Worm (Caenorhabditis elegans) whole organism, young adult: ENCODE results near the gene dpf-1.

Experiments
- B0261.1 ChIP-seq: sonication (generic microtip); optimal IDR thresholded peaks from 2 replicates; lab custom pipeline; 2016; ENCODE audit warnings: mild to moderate bottlenecking, missing genetic modification characterization, moderate library complexity, missing compliant biosample characterization
- C17E4.6 ChIP-seq: fragments of 200-800 bp; sonication (Bioruptor generic); IDR thresholded peaks from 2 replicates; pipeline ENCODE4 v1.3.6; 2022; ENCODE audit warnings: missing genetic modification reagents, missing genetic modification characterization, missing compliant biosample characterization
- F22D6.2 ChIP-seq: sonication (generic microtip); optimal IDR thresholded peaks from 2 replicates; lab custom pipeline; 2016; ENCODE audit warnings: mild to moderate bottlenecking, missing genetic modification characterization, missing compliant biosample characterization
- F37B4.10 ChIP-seq: fragments of 200-800 bp; sonication (Bioruptor generic); IDR thresholded peaks from 2 replicates; pipeline ENCODE4 v1.3.6; 2022; ENCODE audit warnings: missing genetic modification characterization, missing compliant biosample characterization
- Y67H2A.10 ChIP-seq: fragments of 200-800 bp; sonication (Bioruptor generic); conservative IDR thresholded peaks from 2 replicates; pipeline ENCODE4 v1.3.6; 2022; ENCODE audit warnings: missing genetic modification reagents, missing genetic modification characterization, missing compliant biosample characterization
- Y95B8A.8 ChIP-seq: fragments of 200-800 bp; sonication (Bioruptor generic); IDR thresholded peaks from 2 replicates; pipeline ENCODE4 v1.3.6; 2022; ENCODE audit warnings: missing genetic modification reagents, missing genetic modification characterization, missing compliant biosample characterization
- ama-1 ChIP-seq, 3 experiments: fragments of 150-350 bp in 1 of 3; sonication (generic microtip) in 2 of 3; optimal IDR thresholded peaks; 2 replicates each; lab custom pipeline; 2014 to 2018; ENCODE audit warnings: missing biosample characterization in 2 of 3, missing genetic modification characterization in 2 of 3, missing genetic modification reagents in 2 of 3
- aptf-3 ChIP-seq: fragments of 200-800 bp; sonication (Bioruptor generic); IDR thresholded peaks from 2 replicates; pipeline ENCODE4 v1.3.6; 2022; ENCODE audit warnings: missing genetic modification characterization, missing compliant biosample characterization
- athp-1 ChIP-seq: sonication (generic microtip); optimal IDR thresholded peaks from 2 replicates; lab custom pipeline; 2017; ENCODE audit warnings: mild to moderate bottlenecking, missing genetic modification characterization, missing compliant biosample characterization
- attf-6 ChIP-seq: fragments of 200-800 bp; sonication (Bioruptor generic); IDR thresholded peaks from 2 replicates; pipeline ENCODE4 v1.3.6; 2022; ENCODE audit warnings: missing genetic modification reagents, missing genetic modification characterization, missing compliant biosample characterization
- cebp-2 ChIP-seq: fragments of 200-800 bp; sonication (Bioruptor generic); IDR thresholded peaks from 2 replicates; pipeline ENCODE4 v1.3.6; 2022; ENCODE audit warnings: missing genetic modification characterization, missing compliant biosample characterization
- ceh-100 ChIP-seq: fragments of 200-800 bp; sonication (Bioruptor generic); IDR thresholded peaks from 2 replicates; pipeline ENCODE4 v1.3.6; 2022; ENCODE audit warnings: missing genetic modification reagents, missing genetic modification characterization, missing compliant biosample characterization
- ceh-27 ChIP-seq: fragments of 200-800 bp; sonication (Bioruptor generic); optimal IDR thresholded peaks from 2 replicates; lab custom pipeline; 2018; ENCODE audit warnings: mild to moderate bottlenecking, missing genetic modification characterization, moderate library complexity, missing compliant biosample characterization
- ceh-40 ChIP-seq: fragments of 200-800 bp; sonication (Bioruptor generic); IDR thresholded peaks from 2 replicates; pipeline ENCODE4 v1.3.6; 2022; ENCODE audit warnings: missing genetic modification characterization, missing compliant biosample characterization
- chd-7 ChIP-seq: sonication (generic microtip); optimal IDR thresholded peaks from 2 replicates; lab custom pipeline; 2016; ENCODE audit warnings: mild to moderate bottlenecking, missing genetic modification characterization, moderate library complexity, missing compliant biosample characterization
- dox-1 ChIP-seq: fragments of 200-800 bp; sonication (Bioruptor generic); IDR thresholded peaks from 2 replicates; pipeline ENCODE4 v1.3.6; 2022; ENCODE audit warnings: missing genetic modification reagents, missing genetic modification characterization, missing compliant biosample characterization
- dpff-1 ChIP-seq: sonication (generic microtip); optimal IDR thresholded peaks from 2 replicates; lab custom pipeline; 2017; ENCODE audit warnings: mild to moderate bottlenecking, missing genetic modification characterization, missing compliant biosample characterization
- dpl-1 ChIP-seq: fragments of 150-350 bp; optimal IDR thresholded peaks from 2 replicates; lab custom pipeline; 2014; ENCODE audit warnings: missing biosample characterization, missing genetic modification reagents, missing genetic modification characterization
- efl-1 ChIP-seq: fragments of 150-350 bp; optimal IDR thresholded peaks from 2 replicates; lab custom pipeline; 2014; ENCODE audit warnings: missing biosample characterization, missing genetic modification reagents, missing genetic modification characterization
- egrh-3 ChIP-seq: fragments of 200-800 bp; sonication (Bioruptor generic); IDR thresholded peaks from 2 replicates; pipeline ENCODE4 v1.3.6; 2022; ENCODE audit warnings: missing genetic modification reagents, missing genetic modification characterization, missing compliant biosample characterization
- ekl-4 ChIP-seq: fragments of 200-800 bp; sonication (Bioruptor generic); IDR thresholded peaks from 2 replicates; pipeline ENCODE4 v1.3.6; 2022; ENCODE audit warnings: missing genetic modification reagents, missing genetic modification characterization, missing compliant biosample characterization
- hmg-20 ChIP-seq: fragments of 200-800 bp; sonication (Bioruptor generic); IDR thresholded peaks from 2 replicates; pipeline ENCODE4 v1.3.6; 2022; ENCODE audit warnings: missing genetic modification reagents, missing genetic modification characterization, missing compliant biosample characterization
- lin-54 ChIP-seq: fragments of 200-800 bp; sonication (Bioruptor generic); optimal IDR thresholded peaks from 2 replicates; lab custom pipeline; 2018; ENCODE audit warnings: mild to moderate bottlenecking, missing genetic modification characterization, missing compliant biosample characterization
- lir-1 ChIP-seq: fragments of 200-800 bp; sonication (Bioruptor generic); conservative IDR thresholded peaks from 2 replicates; pipeline ENCODE4 v1.3.6; 2022; ENCODE audit warnings: missing genetic modification reagents, missing genetic modification characterization, missing compliant biosample characterization
- lsl-1 ChIP-seq: fragments of 200-800 bp; sonication (Bioruptor generic); optimal IDR thresholded peaks from 2 replicates; lab custom pipeline; 2018; ENCODE audit warnings: mild to moderate bottlenecking, missing genetic modification characterization, moderate library complexity, missing compliant biosample characterization
- lsy-27 ChIP-seq: sonication (generic microtip); optimal IDR thresholded peaks from 2 replicates; lab custom pipeline; 2017; ENCODE audit warnings: missing genetic modification characterization, mild to moderate bottlenecking, missing compliant biosample characterization, antibody characterized with exemption, missing genotype, borderline replicate concordance; ENCODE audit not compliant: insufficient read depth
- mel-28 ChIP-seq: sonication (generic microtip); optimal IDR thresholded peaks from 2 replicates; lab custom pipeline; 2016; ENCODE audit warnings: borderline replicate concordance, mild to moderate bottlenecking, missing genetic modification characterization, missing compliant biosample characterization
- mes-4 ChIP-seq: sonication (generic microtip); optimal IDR thresholded peaks from 2 replicates; lab custom pipeline; 2016; ENCODE audit warnings: missing genotype, missing genetic modification characterization, missing compliant biosample characterization
- nfyb-1 ChIP-seq: fragments of 200-800 bp; sonication (Bioruptor generic); IDR thresholded peaks from 2 replicates; pipeline ENCODE4 v1.3.6; 2022; ENCODE audit warnings: missing genetic modification reagents, missing genetic modification characterization, missing compliant biosample characterization
- nhr-90 ChIP-seq: sonication (generic microtip); optimal IDR thresholded peaks from 2 replicates; lab custom pipeline; 2016; ENCODE audit warnings: missing genotype, mild to moderate bottlenecking, missing genetic modification characterization, missing compliant biosample characterization
- rcor-1 ChIP-seq: fragments of 200-800 bp; sonication (Bioruptor generic); IDR thresholded peaks from 2 replicates; pipeline ENCODE4 v1.3.6; 2022; ENCODE audit warnings: missing genetic modification reagents, missing genetic modification characterization, missing compliant biosample characterization
- repo-1 ChIP-seq: sonication (generic microtip); optimal IDR thresholded peaks from 2 replicates; lab custom pipeline; 2017; ENCODE audit warnings: mild to moderate bottlenecking, missing genetic modification characterization, missing compliant biosample characterization
- sea-2 ChIP-seq: fragments of 200-800 bp; sonication (Bioruptor generic); IDR thresholded peaks from 2 replicates; pipeline ENCODE4 v1.3.6; 2022; ENCODE audit warnings: missing genetic modification characterization, missing compliant biosample characterization
- snpc-1.1 ChIP-seq: sonication (generic microtip); optimal IDR thresholded peaks from 2 replicates; lab custom pipeline; 2017; ENCODE audit warnings: missing genetic modification characterization, mild to moderate bottlenecking, missing compliant biosample characterization, antibody characterized with exemption, moderate library complexity, missing genotype, missing genetic modification reagents; ENCODE audit not compliant: insufficient read depth
- snpc-3.4 ChIP-seq: sonication (generic microtip); optimal IDR thresholded peaks from 2 replicates; lab custom pipeline; 2017; ENCODE audit warnings: missing genetic modification characterization, mild to moderate bottlenecking, missing compliant biosample characterization, antibody characterized with exemption, moderate library complexity, missing genotype, missing genetic modification reagents
- somi-1 ChIP-seq: fragments of 200-800 bp; sonication (Bioruptor generic); optimal IDR thresholded peaks from 2 replicates; lab custom pipeline; 2018; ENCODE audit warnings: mild to moderate bottlenecking, missing genetic modification characterization, missing compliant biosample characterization
- tbx-9 ChIP-seq: sonication (generic microtip); optimal IDR thresholded peaks from 2 replicates; lab custom pipeline; 2016; ENCODE audit warnings: borderline replicate concordance, missing genetic modification characterization, inconsistent platforms, missing compliant biosample characterization
- unc-62 ChIP-seq: fragments of 150-350 bp; optimal IDR thresholded peaks from 2 replicates; lab custom pipeline; 2014; ENCODE audit warnings: missing biosample characterization, missing genetic modification reagents, missing genetic modification characterization
- xnd-1 ChIP-seq: sonication (generic microtip); optimal IDR thresholded peaks from 2 replicates; lab custom pipeline; 2016; ENCODE audit warnings: missing genotype, missing genetic modification reagents, missing genetic modification characterization, missing compliant biosample characterization
- zfh-2 ChIP-seq: fragments of 200-800 bp; sonication (Bioruptor generic); conservative IDR thresholded peaks from 2 replicates; pipeline ENCODE4 v1.3.6; 2022; ENCODE audit warnings: missing genetic modification reagents, missing genetic modification characterization, missing compliant biosample characterization
- ztf-18 ChIP-seq: sonication (generic microtip); optimal IDR thresholded peaks from 2 replicates; lab custom pipeline; 2016; ENCODE audit warnings: missing genotype, mild to moderate bottlenecking, missing genetic modification characterization, missing compliant biosample characterization
- ztf-3 ChIP-seq: fragments of 200-800 bp; sonication (Bioruptor generic); optimal IDR thresholded peaks from 2 replicates; lab custom pipeline; 2018; ENCODE audit warnings: mild to moderate bottlenecking, missing genetic modification characterization, missing compliant biosample characterization
- ztf-6 ChIP-seq: fragments of 200-800 bp; sonication (Bioruptor generic); IDR thresholded peaks from 2 replicates; pipeline ENCODE4 v1.3.6; 2022; ENCODE audit warnings: missing genetic modification reagents, missing genetic modification characterization, missing compliant biosample characterization

dpf-1 gene

DNA sequence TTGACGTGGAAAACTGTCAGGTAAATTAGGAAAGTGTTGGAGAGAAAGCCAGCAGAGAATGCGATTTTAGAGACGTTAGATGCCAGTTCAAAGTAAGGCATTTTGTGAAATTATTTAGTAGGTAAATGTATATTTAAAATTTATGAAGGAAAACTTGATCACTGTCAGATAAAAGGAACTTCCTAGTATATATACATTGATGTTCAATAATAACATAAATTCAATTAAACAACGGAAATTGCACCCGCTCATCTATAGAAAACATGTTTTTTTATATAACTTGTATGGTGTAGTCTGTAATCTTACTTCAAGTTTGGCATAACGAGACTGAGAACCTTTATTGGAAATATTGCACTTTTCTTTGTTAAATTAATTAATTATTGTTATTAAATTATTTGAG lies 12.0 kb upstream of the dpf-1 start, which contains the start of gene str-71:
str-71 (minus strand) TSS at position 101 of the 400 bp plus-strand sequence.
- TF ChIP-seq somi-1 (GFP tag; lab: Kevin White, UChicago) = no peak
- TF ChIP-seq Y67H2A.10 = no peak
- no peak for TF ChIP-seq mes-4
- TF ChIP-seq egrh-3 (GFP tag; lab: Robert Waterston, UW) = no peak
- TF ChIP-seq hmg-20 (GFP tag; lab: Robert Waterston, UW) = no peak
- TF ChIP-seq athp-1 (tag; lab: Kevin White, UChicago) = no peak
- TF ChIP-seq ama-1 (optimal IDR thresholded peaks at IDR 0.05; lab: Kevin White, UChicago) = no peak
- no peak for TF ChIP-seq ama-1 (GFP tag; optimal IDR thresholded peaks at IDR 0.05; lab: Kevin White, UChicago)
- no peak for TF ChIP-seq Y95B8A.8
- no peak for TF ChIP-seq F22D6.2 (tag; lab: Kevin White, UChicago)

ce11 chrV:15464402-15464801 lies 6.7 kb upstream of the dpf-1 start, which contains the start of gene rocf-1:
Gene rocf-1, minus strand, starts transcription at chrV:15464502.
- TF ChIP-seq ceh-40 (GFP tag; lab: Robert Waterston, UW) = no peak
- TF ChIP-seq Y67H2A.10 = no peak
- TF ChIP-seq nfyb-1 (GFP tag; lab: Robert Waterston, UW) = no peak
- TF ChIP-seq cebp-2 (GFP tag; lab: Robert Waterston, UW) = no peak
- TF ChIP-seq hmg-20 (GFP tag; lab: Robert Waterston, UW) = no peak
- TF ChIP-seq snpc-3.4 (tag; lab: Kevin White, UChicago) = no peak
- TF ChIP-seq F22D6.2 (tag; lab: Kevin White, UChicago) = no peak
- no peak for TF ChIP-seq rcor-1
- TF ChIP-seq lin-54 (GFP tag; lab: Kevin White, UChicago) = no peak
- no peak for TF ChIP-seq lsy-27 (tag; lab: Kevin White, UChicago)
- no peak for TF ChIP-seq attf-6
- no peak for TF ChIP-seq repo-1 (tag; lab: Kevin White, UChicago)
- TF ChIP-seq efl-1 (GFP tag; lab: Kevin White, UChicago) = no peak
- no peak for TF ChIP-seq unc-62

DNA sequence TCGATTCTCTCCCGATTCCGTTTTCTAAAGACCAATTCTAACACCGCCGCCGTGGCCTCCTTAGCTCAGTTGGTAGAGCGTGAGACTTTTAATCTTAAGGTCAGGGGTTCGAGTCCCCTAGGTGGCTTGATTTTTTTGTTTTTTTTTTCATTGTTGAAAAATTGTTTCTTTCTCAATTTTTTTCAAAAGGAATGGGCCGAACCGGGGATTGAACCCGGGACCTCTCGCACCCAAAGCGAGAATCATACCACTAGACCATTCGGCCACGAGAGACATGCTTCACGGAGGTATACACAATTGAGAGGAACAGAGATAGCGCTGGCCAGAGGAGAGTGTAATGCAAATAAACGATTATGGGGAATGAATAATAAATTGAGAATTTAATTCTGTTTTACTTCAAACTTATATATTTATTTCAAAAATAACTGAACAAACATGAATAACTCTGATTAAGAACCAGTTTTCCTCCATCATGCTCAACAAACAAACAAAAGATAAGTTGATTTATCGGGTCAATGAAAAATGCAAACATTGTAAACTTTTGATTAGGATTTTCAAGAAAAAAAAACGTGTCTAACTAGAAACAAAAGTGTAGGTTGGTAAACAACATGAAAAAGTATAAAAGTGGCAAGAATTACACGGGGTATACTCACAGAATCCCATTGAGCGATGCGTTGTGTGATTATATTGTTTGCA lies 5.9 kb upstream of the dpf-1 start, which contains the start of gene pqn-71:
pqn-71 (plus strand) TSS at position 646 of the 696 bp plus-strand sequence.
- peak; percentile 93 for TF ChIP-seq C17E4.6 (GFP tag; lab: Robert Waterston, UW)
- peak; percentile 80; the same call in 1 of the 2 replicates for TF ChIP-seq zfh-2 (GFP tag; lab: Robert Waterston, UW)
- peak; percentile 83 for TF ChIP-seq ceh-100 (GFP tag; lab: Robert Waterston, UW)
- peak; percentile 56 for TF ChIP-seq dpl-1
- TF ChIP-seq ama-1 (optimal IDR thresholded peaks at IDR 0.05; lab: Kevin White, UChicago) = no peak
- peak; percentile 89 to 90 for TF ChIP-seq ama-1 (GFP tag; optimal IDR thresholded peaks at IDR 0.05; lab: Kevin White, UChicago)
- TF ChIP-seq lsl-1 (GFP tag; lab: Kevin White, UChicago) = peak; percentile 73
- TF ChIP-seq xnd-1 = peak; percentile 46
- TF ChIP-seq tbx-9 (tag; lab: Kevin White, UChicago) = peak; percentile 79
- peak; percentile 88 for TF ChIP-seq ztf-6 (GFP tag; lab: Robert Waterston, UW)
- 0 out of 2 replicates have a peak, but pooled peaks have one; percentile 88 for TF ChIP-seq F37B4.10 (GFP tag; lab: Robert Waterston, UW)
- peak; percentile 38 for TF ChIP-seq efl-1 (GFP tag; lab: Kevin White, UChicago)
- peak; percentile 96 for TF ChIP-seq nfyb-1 (GFP tag; lab: Robert Waterston, UW)
- peak; percentile 89 for TF ChIP-seq ekl-4
- peak; percentile 100 for TF ChIP-seq B0261.1
- TF ChIP-seq sea-2 (GFP tag; lab: Robert Waterston, UW) = peak; percentile 71; the same call in 1 of the 2 replicates
- TF ChIP-seq lir-1 (GFP tag; lab: Robert Waterston, UW) = 0 out of 2 replicates have a peak, but pooled peaks have one; percentile 22
- TF ChIP-seq athp-1 (tag; lab: Kevin White, UChicago) = peak; percentile 90
- TF ChIP-seq dpff-1 (tag; lab: Kevin White, UChicago) = peak; percentile 54
- TF ChIP-seq nhr-90 = peak; percentile 98
- peak; percentile 95 for TF ChIP-seq aptf-3 (GFP tag; lab: Robert Waterston, UW)
- peak; percentile 95 for TF ChIP-seq dox-1 (GFP tag; lab: Robert Waterston, UW)
- peak; percentile 54 for TF ChIP-seq ztf-3 (GFP tag; lab: Kevin White, UChicago)
- TF ChIP-seq chd-7 (tag; lab: Kevin White, UChicago) = peak; percentile 90
- TF ChIP-seq mel-28 (tag; lab: Kevin White, UChicago) = peak; percentile 38
- peak; percentile 75 for TF ChIP-seq ceh-27 (GFP tag; lab: Kevin White, UChicago)
- peak; percentile 86 for TF ChIP-seq ztf-18 (tag; lab: Kevin White, UChicago)
- TF ChIP-seq snpc-1.1 (tag; lab: Kevin White, UChicago) = peak; percentile 83
